Fruit fly (Drosophila melanogaster) whole organism, embryonic: ENCODE data around the gene Rpp30.

Source experiments
- Abd-B ChIP-seq: fragments of 200-800 bp; sonication (Bioruptor generic); optimal IDR thresholded peaks from 2 replicates; lab custom pipeline; 2018; ENCODE audit warnings: missing biosample characterization, mild to moderate bottlenecking, missing genetic modification characterization, moderate library complexity
- BtbVII ChIP-seq: fragments of 200-800 bp; sonication (Bioruptor generic); optimal IDR thresholded peaks from 3 replicates; lab custom pipeline; 2017; ENCODE audit warnings: missing biosample characterization, mild to moderate bottlenecking, missing genetic modification characterization
- Bteb2 ChIP-seq: fragments of 200-800 bp; sonication (Bioruptor generic); optimal IDR thresholded peaks from 2 replicates; lab custom pipeline; 2016; ENCODE audit warnings: missing biosample characterization, missing genetic modification characterization
- CG11456 ChIP-seq: fragments of 200-800 bp; sonication (Bioruptor generic); IDR thresholded peaks from 3 replicates; pipeline ENCODE4 v1.3.6; 2022; ENCODE audit warnings: missing biosample characterization, missing genetic modification characterization
- CG11560 ChIP-seq: fragments of 200-800 bp; sonication (Bioruptor generic); IDR thresholded peaks from 3 replicates; pipeline ENCODE4 v1.3.6; 2022; ENCODE audit warnings: missing biosample characterization, missing genetic modification characterization
- CG11696 ChIP-seq: fragments of 200-800 bp; sonication (Bioruptor generic); IDR thresholded peaks from 2 replicates; pipeline ENCODE4 v1.3.6; 2022; ENCODE audit warnings: missing biosample characterization, missing genetic modification characterization
- CG12391 ChIP-seq: fragments of 200-800 bp; sonication (Bioruptor generic); optimal IDR thresholded peaks from 3 replicates; lab custom pipeline; 2018; ENCODE audit warnings: missing biosample characterization, mild to moderate bottlenecking, missing genetic modification characterization, moderate library complexity
- CG14014 ChIP-seq: fragments of 200-800 bp; sonication (Bioruptor generic); IDR thresholded peaks from 2 replicates; pipeline ENCODE4 v1.3.6; 2022; ENCODE audit warnings: missing biosample characterization, missing genetic modification characterization
- CG15011 ChIP-seq: fragments of 200-800 bp; sonication (Bioruptor generic); optimal IDR thresholded peaks from 3 replicates; lab custom pipeline; 2018; ENCODE audit warnings: missing biosample characterization, mild to moderate bottlenecking, missing genetic modification characterization
- CG15269 ChIP-seq: fragments of 200-800 bp; sonication (Bioruptor generic); optimal IDR thresholded peaks from 2 replicates; lab custom pipeline; 2018; ENCODE audit warnings: missing biosample characterization, mild to moderate bottlenecking, missing genetic modification characterization, moderate library complexity
- CG18011 ChIP-seq: fragments of 200-800 bp; sonication (Bioruptor generic); optimal IDR thresholded peaks from 2 replicates; lab custom pipeline; 2017; ENCODE audit warnings: missing biosample characterization, missing genetic modification characterization, mild to moderate bottlenecking, moderate library complexity, missing genotype
- CG18476 ChIP-seq: fragments of 200-800 bp; sonication (Bioruptor generic); optimal IDR thresholded peaks from 2 replicates; lab custom pipeline; 2016; ENCODE audit warnings: missing biosample characterization, mild to moderate bottlenecking, missing genetic modification characterization
- CG31365 ChIP-seq: fragments of 200-800 bp; sonication (Bioruptor generic); optimal IDR thresholded peaks from 2 replicates; lab custom pipeline; 2018; ENCODE audit warnings: missing biosample characterization, mild to moderate bottlenecking, missing genetic modification characterization
- CG3163 ChIP-seq: fragments of 200-800 bp; sonication (Bioruptor generic); optimal IDR thresholded peaks from 3 replicates; lab custom pipeline; 2016; ENCODE audit warnings: missing biosample characterization, missing genetic modification characterization
- CG4424 ChIP-seq: fragments of 200-800 bp; sonication (Bioruptor generic); optimal IDR thresholded peaks from 3 replicates; lab custom pipeline; 2016; ENCODE audit warnings: missing biosample characterization, missing genetic modification characterization
- CG4854 ChIP-seq: fragments of 200-800 bp; sonication (Bioruptor generic); optimal IDR thresholded peaks from 2 replicates; lab custom pipeline; 2016; ENCODE audit warnings: missing biosample characterization, missing genetic modification characterization, inconsistent platforms
- CG6272 ChIP-seq: fragments of 200-800 bp; sonication (Bioruptor generic); IDR thresholded peaks from 2 replicates; pipeline ENCODE4 v1.3.6; 2022; ENCODE audit warnings: missing biosample characterization, missing genetic modification characterization
- CG6683 ChIP-seq: fragments of 200-800 bp; sonication (Bioruptor generic); optimal IDR thresholded peaks from 2 replicates; lab custom pipeline; 2017; ENCODE audit warnings: missing biosample characterization, mild to moderate bottlenecking, missing genetic modification characterization, missing genetic modification reagents
- CG6813 ChIP-seq: fragments of 200-800 bp; sonication (Bioruptor generic); optimal IDR thresholded peaks from 2 replicates; lab custom pipeline; 2017; ENCODE audit warnings: missing biosample characterization, missing genetic modification characterization, mild to moderate bottlenecking, moderate library complexity, missing genetic modification reagents
- CG9797 ChIP-seq: fragments of 200-800 bp; sonication (Bioruptor generic); optimal IDR thresholded peaks from 3 replicates; lab custom pipeline; 2018; ENCODE audit warnings: missing biosample characterization, mild to moderate bottlenecking, missing genetic modification characterization
- D19B ChIP-seq: fragments of 200-800 bp; sonication (Bioruptor generic); optimal IDR thresholded peaks from 2 replicates; lab custom pipeline; 2017; ENCODE audit warnings: missing biosample characterization, mild to moderate bottlenecking, missing genetic modification characterization
- Doc2 ChIP-seq: fragments of 200-800 bp; sonication (Bioruptor generic); IDR thresholded peaks from 2 replicates; pipeline ENCODE4 v1.3.6; 2022; ENCODE audit warnings: missing biosample characterization, missing genetic modification characterization
- Dp ChIP-seq: fragments of 200-800 bp; sonication (Bioruptor generic); optimal IDR thresholded peaks from 2 replicates; lab custom pipeline; 2018; ENCODE audit warnings: missing biosample characterization, mild to moderate bottlenecking, missing genetic modification characterization, moderate library complexity
- Fer2 ChIP-seq: fragments of 200-800 bp; sonication (Bioruptor generic); optimal IDR thresholded peaks from 2 replicates; lab custom pipeline; 2018; ENCODE audit warnings: missing biosample characterization, mild to moderate bottlenecking, missing genetic modification characterization, moderate library complexity
- Lhr ChIP-seq: fragments of 200-800 bp; sonication (Bioruptor generic); optimal IDR thresholded peaks from 3 replicates; lab custom pipeline; 2017; ENCODE audit warnings: mild to moderate bottlenecking, missing biosample characterization, missing genetic modification reagents, missing genetic modification characterization
- MTF-1 ChIP-seq: fragments of 200-800 bp; sonication (Bioruptor generic); optimal IDR thresholded peaks from 2 replicates; lab custom pipeline; 2018; ENCODE audit warnings: missing biosample characterization, mild to moderate bottlenecking, missing genetic modification characterization, borderline replicate concordance
- Nf-YC ChIP-seq: fragments of 200-800 bp; optimal IDR thresholded peaks from 3 replicates; lab custom pipeline; 2019; ENCODE audit warnings: missing biosample characterization, mild to moderate bottlenecking, missing genetic modification characterization, moderate library complexity
- Six4 ChIP-seq: fragments of 200-800 bp; sonication (Bioruptor generic); optimal IDR thresholded peaks from 2 replicates; lab custom pipeline; 2016; ENCODE audit warnings: missing biosample characterization, missing genetic modification characterization
- Taf1 ChIP-seq: fragments of 200-800 bp; sonication (Bioruptor generic); IDR thresholded peaks from 2 replicates; pipeline ENCODE4 v1.3.6; 2022; ENCODE audit warnings: missing biosample characterization, missing genetic modification characterization
- Vsx1 ChIP-seq: fragments of 200-800 bp; sonication (Bioruptor generic); optimal IDR thresholded peaks from 2 replicates; lab custom pipeline; 2017; ENCODE audit warnings: missing biosample characterization, mild to moderate bottlenecking, missing genetic modification characterization, missing genetic modification reagents
- cad ChIP-seq: fragments of >200 bp; optimal IDR thresholded peaks from 2 replicates; lab custom pipeline; 2017; ENCODE audit warnings: missing biosample characterization, missing genetic modification characterization
- cato ChIP-seq: fragments of 200-800 bp; sonication (Bioruptor generic); optimal IDR thresholded peaks from 2 replicates; lab custom pipeline; 2016; ENCODE audit warnings: missing biosample characterization, missing genetic modification characterization, borderline replicate concordance
- chif ChIP-seq, 2 experiments: fragments of 200-800 bp; sonication (Bioruptor generic); optimal IDR thresholded peaks; 3 replicates each; lab custom pipeline; 2016; ENCODE audit warnings: missing biosample characterization in 2 of 2, missing genetic modification characterization in 2 of 2
- dan ChIP-seq: fragments of 200-800 bp; sonication (Bioruptor generic); IDR thresholded peaks from 2 replicates; pipeline ENCODE4 v1.3.6; 2022; ENCODE audit warnings: missing biosample characterization, missing genetic modification characterization
- ems ChIP-seq: fragments of 200-800 bp; sonication (Bioruptor generic); optimal IDR thresholded peaks from 3 replicates; lab custom pipeline; 2016; ENCODE audit warnings: missing biosample characterization, missing genetic modification characterization
- ftz-f1 ChIP-seq: fragments of 200-800 bp; sonication (Bioruptor generic); optimal IDR thresholded peaks from 2 replicates; lab custom pipeline; 2016; ENCODE audit warnings: missing biosample characterization, missing genetic modification characterization
- hkb ChIP-seq, 2 experiments: fragments of 200-800 bp in 1 of 2; fragments of >200 bp in 1 of 2; sonication (Bioruptor generic) in 1 of 2; IDR thresholded peaks in 1 of 2; optimal IDR thresholded peaks in 1 of 2; 2 replicates each; pipeline versions ENCODE4 v1.3.6 to Lab custom; 2017 to 2022; ENCODE audit warnings: missing biosample characterization in 1 of 2, missing genetic modification characterization in 1 of 2
- klu ChIP-seq: fragments of 200-800 bp; sonication (Bioruptor generic); IDR thresholded peaks from 2 replicates; pipeline ENCODE4 v1.3.6; 2022; ENCODE audit warnings: missing biosample characterization, missing genetic modification characterization
- lilli ChIP-seq: fragments of 200-800 bp; sonication (Bioruptor generic); optimal IDR thresholded peaks from 3 replicates; lab custom pipeline; 2016; ENCODE audit warnings: missing biosample characterization, missing genetic modification characterization
- nom ChIP-seq: fragments of 200-800 bp; sonication (Bioruptor generic); optimal IDR thresholded peaks from 2 replicates; lab custom pipeline; 2017; ENCODE audit warnings: missing biosample characterization, missing genetic modification characterization, mild to moderate bottlenecking, moderate library complexity, missing genetic modification reagents
- pan ChIP-seq, 4 experiments: fragments of >200 bp in 3 of 4; fragments of 200-800 bp in 1 of 4; sonication (Bioruptor generic) in 1 of 4; optimal IDR thresholded peaks in 3 of 4; IDR thresholded peaks in 1 of 4; 2 replicates each; pipeline versions ENCODE4 v1.3.6 to Lab custom; 2017 to 2022; ENCODE audit warnings: missing biosample characterization in 2 of 4, missing genetic modification characterization in 2 of 4, mixed read lengths in 1 of 4
- prd ChIP-seq, 3 experiments: fragments of >200 bp in 2 of 3; fragments of 200-800 bp in 1 of 3; sonication (Bioruptor generic) in 1 of 3; optimal IDR thresholded peaks in 2 of 3; IDR thresholded peaks in 1 of 3; 2 replicates in 2 of 3; 3 replicates in 1 of 3; pipeline versions ENCODE4 v1.3.6 to Lab custom; 2017 to 2022; ENCODE audit warnings: missing biosample characterization in 1 of 3, missing genetic modification characterization in 1 of 3
- rib ChIP-seq: fragments of 200-800 bp; sonication (Bioruptor generic); IDR thresholded peaks from 2 replicates; pipeline ENCODE4 v1.3.6; 2022; ENCODE audit warnings: missing biosample characterization, missing genetic modification characterization
- scrt ChIP-seq: fragments of 200-800 bp; sonication (Bioruptor generic); optimal IDR thresholded peaks from 2 replicates; lab custom pipeline; 2018; ENCODE audit warnings: missing biosample characterization, mild to moderate bottlenecking, missing genetic modification characterization, moderate library complexity
- slbo ChIP-seq: fragments of 200-800 bp; sonication (Bioruptor generic); IDR thresholded peaks from 2 replicates; pipeline ENCODE4 v1.3.6; 2022; ENCODE audit warnings: missing biosample characterization, missing genetic modification characterization
- stwl ChIP-seq: fragments of 200-800 bp; sonication (Bioruptor generic); optimal IDR thresholded peaks from 3 replicates; lab custom pipeline; 2018; ENCODE audit warnings: missing biosample characterization, mild to moderate bottlenecking, missing genetic modification characterization, moderate library complexity
- tll ChIP-seq, 2 experiments: fragments of 200-800 bp in 1 of 2; fragments of >200 bp in 1 of 2; sonication (Bioruptor generic) in 1 of 2; optimal IDR thresholded peaks; 2 replicates each; lab custom pipeline; 2017 to 2019; ENCODE audit warnings: missing biosample characterization in 2 of 2, missing genetic modification characterization in 2 of 2, mild to moderate bottlenecking in 1 of 2, moderate library complexity in 1 of 2
- tup ChIP-seq: fragments of 200-800 bp; sonication (Bioruptor generic); optimal IDR thresholded peaks from 2 replicates; lab custom pipeline; 2016; ENCODE audit warnings: missing biosample characterization, mild to moderate bottlenecking, missing genetic modification characterization, moderate library complexity

Rpp30 gene

DNA sequence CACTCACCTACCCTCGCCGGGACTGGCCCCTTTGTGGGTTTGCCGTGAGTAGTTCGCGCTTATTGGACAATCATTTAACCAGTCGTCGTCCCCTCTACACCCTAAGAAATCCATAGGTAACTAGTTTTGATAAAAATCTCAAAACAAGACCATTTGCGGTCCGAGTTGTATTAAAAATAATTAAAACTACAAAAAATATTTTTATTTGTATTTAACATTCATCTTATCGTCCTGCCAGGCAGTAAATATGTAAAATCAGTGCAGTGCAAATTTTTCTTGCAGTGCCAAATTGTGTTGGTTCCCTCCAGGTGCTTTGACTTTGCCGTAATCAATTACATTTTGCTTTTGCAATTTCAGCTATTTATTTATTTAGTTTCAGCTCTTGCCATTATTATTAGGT is 8.4 kb downstream of the Rpp30 start (continued):
- TF ChIP-seq pan (optimal IDR thresholded peaks at IDR 0.05; lab: Kevin White, UChicago), result no peak
- peak in 1 of 2 experiments; percentile 56 for TF ChIP-seq pan (GFP tag; optimal IDR thresholded peaks at IDR 0.05 in 1 of 2, IDR thresholded peaks at IDR 0.05 in 1 of 2)
- no peak for TF ChIP-seq CG4854 (GFP tag; lab: Kevin White, UChicago)
- peak; percentile 24 for TF ChIP-seq CG6683 (GFP tag; lab: Kevin White, UChicago)
- no peak for TF ChIP-seq nom (GFP tag; lab: Kevin White, UChicago)
- TF ChIP-seq CG18011 (GFP tag; lab: Kevin White, UChicago), result no peak
- TF ChIP-seq ems (GFP tag; lab: Kevin White, UChicago), result no peak
- TF ChIP-seq dan (GFP tag; lab: Robert Waterston, UW), result no peak
- TF ChIP-seq MTF-1 (GFP tag; lab: Kevin White, UChicago), result no peak
- no peak for TF ChIP-seq Six4 (GFP tag; lab: Kevin White, UChicago)
- no peak for TF ChIP-seq CG6813 (GFP tag; lab: Kevin White, UChicago)
- no peak for TF ChIP-seq Bteb2
- TF ChIP-seq CG4424, result no peak
- no peak for TF ChIP-seq Taf1 (GFP tag; lab: Robert Waterston, UW)
- no peak for TF ChIP-seq rib (GFP tag; lab: Robert Waterston, UW)
- TF ChIP-seq cato (GFP tag; lab: Kevin White, UChicago), result no peak
- peak; percentile 34 for TF ChIP-seq lilli (GFP tag; lab: Kevin White, UChicago)
- no peak for TF ChIP-seq tup (GFP tag; lab: Kevin White, UChicago)
- TF ChIP-seq CG9797, result no peak
- TF ChIP-seq CG11696 (GFP tag; lab: Robert Waterston, UW), result 0 out of 2 replicates have a peak, but pooled peaks have one; percentile 24
- peak; percentile 69 for TF ChIP-seq slbo (GFP tag; lab: Robert Waterston, UW)
- no peak for TF ChIP-seq stwl
- no peak for TF ChIP-seq ftz-f1
- no peak for TF ChIP-seq hkb (optimal IDR thresholded peaks at IDR 0.05; lab: Kevin White, UChicago)
- TF ChIP-seq hkb (GFP tag; IDR thresholded peaks at IDR 0.05; lab: Robert Waterston, UW), result peak; percentile 15; the same call in 1 of the 2 replicates
- peak; percentile 88 for TF ChIP-seq Nf-YC (tag; lab: Kevin White, UChicago)
- peak; percentile 35 for TF ChIP-seq CG15011 (GFP tag; lab: Kevin White, UChicago)
- TF ChIP-seq D19B (GFP tag; lab: Kevin White, UChicago), result no peak
- no peak for TF ChIP-seq CG11560
- no peak for TF ChIP-seq CG15269
- no peak for TF ChIP-seq Lhr (GFP tag; lab: Kevin White, UChicago)
- TF ChIP-seq Dp (GFP tag; lab: Kevin White, UChicago), result no peak
- TF ChIP-seq CG14014, result 0 out of 2 replicates have a peak, but pooled peaks have one; percentile 33
- TF ChIP-seq Vsx1 (GFP tag; lab: Kevin White, UChicago), result no peak
- TF ChIP-seq CG11456, result 0 out of 3 replicates have a peak, but pooled peaks have one; percentile 35
- no peak for TF ChIP-seq cad (GFP tag; lab: Kevin White, UChicago)
- no peak for TF ChIP-seq chif (GFP tag; optimal IDR thresholded peaks at IDR 0.05; lab: Kevin White, UChicago)
- TF ChIP-seq scrt (GFP tag; lab: Kevin White, UChicago), result peak; percentile 34
- TF ChIP-seq Fer2 (tag; lab: Kevin White, UChicago), result no peak
- TF ChIP-seq CG18476 (GFP tag; lab: Kevin White, UChicago), result peak; percentile 10
- TF ChIP-seq Doc2 (GFP tag; lab: Robert Waterston, UW), result no peak
- TF ChIP-seq Abd-B (GFP tag; lab: Kevin White, UChicago), result no peak
- peak; percentile 24 for TF ChIP-seq BtbVII (GFP tag; lab: Kevin White, UChicago)
- TF ChIP-seq CG31365 (tag; lab: Kevin White, UChicago), result no peak
- no peak for TF ChIP-seq prd (optimal IDR thresholded peaks at IDR 0.05; lab: Kevin White, UChicago)
- peak; percentile 59; the same call in 2 of the 3 replicates for TF ChIP-seq prd (GFP tag; IDR thresholded peaks at IDR 0.05; lab: Robert Waterston, UW)
- TF ChIP-seq tll (GFP tag; optimal IDR thresholded peaks at IDR 0.05; lab: Kevin White, UChicago), result no peak
- TF ChIP-seq CG12391 (tag; lab: Kevin White, UChicago), result peak; percentile 28
- no peak for TF ChIP-seq CG3163 (GFP tag; lab: Kevin White, UChicago)
- 0 out of 2 replicates have a peak, but pooled peaks have one; percentile 21 for TF ChIP-seq CG6272 (GFP tag; lab: Robert Waterston, UW)
- 0 out of 2 replicates have a peak, but pooled peaks have one; percentile 16 for TF ChIP-seq klu (GFP tag; lab: Robert Waterston, UW)
